Fruit fly (Drosophila melanogaster): ENCODE data around the gene CG13599.

CG13599 gene

DNA sequence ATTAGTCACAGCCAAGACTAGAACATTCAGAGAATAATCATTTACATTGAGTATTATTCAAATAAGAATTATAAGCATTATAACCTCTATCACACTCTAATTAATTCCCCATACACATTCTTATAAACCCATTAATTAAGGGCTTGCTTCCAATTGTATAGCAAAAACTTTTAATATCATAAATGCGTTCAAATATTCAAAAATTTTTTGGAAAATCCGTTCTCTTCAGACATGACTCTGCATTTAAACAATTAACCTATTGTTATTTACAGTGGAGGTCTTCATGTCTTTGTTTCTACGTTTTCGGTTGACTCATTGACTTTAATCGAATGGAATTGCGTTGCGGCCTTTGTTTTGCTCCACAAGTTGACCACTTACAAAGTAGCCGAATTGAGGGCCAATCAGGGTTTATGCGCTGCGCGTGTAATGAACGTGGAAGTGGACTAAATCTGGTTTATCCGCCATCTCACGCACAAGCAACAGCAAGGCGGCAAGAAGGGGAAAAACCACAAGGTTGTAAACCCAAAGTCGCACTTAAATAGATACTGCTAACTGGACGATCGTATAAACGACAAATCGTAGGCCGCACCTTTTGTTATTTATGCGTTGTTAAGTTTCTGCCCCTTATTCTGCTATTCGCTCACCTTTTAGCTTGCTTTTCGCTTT is 10.4 kb upstream of the CG13599 start (continued):
- TF ChIP-seq h (optimal IDR thresholded peaks at IDR 0.05) (no peak), fd3F (GFP tag; optimal IDR thresholded peaks at IDR 0.05) (peak; percentile 57), Trl (optimal IDR thresholded peaks at IDR 0.05) (no peak), Trl (GFP tag; optimal IDR thresholded peaks at IDR 0.05) (peak; percentile 14), Xbp1 (GFP tag; optimal IDR thresholded peaks at IDR 0.05) (peak; percentile 16), Eip74EF (GFP tag; optimal IDR thresholded peaks at IDR 0.05) (peak in 1 of 2 experiments; percentile 65), CG4707 (GFP tag; optimal IDR thresholded peaks at IDR 0.05) (no peak), CG15011 (GFP tag; optimal IDR thresholded peaks at IDR 0.05) (no peak), slou (GFP tag; optimal IDR thresholded peaks at IDR 0.05) (no peak), chif (GFP tag; optimal IDR thresholded peaks at IDR 0.05) (no peak), cad (GFP tag; optimal IDR thresholded peaks at IDR 0.05) (no peak), zen (tag; optimal IDR thresholded peaks at IDR 0.05) (no peak), CG15601 (tag; optimal IDR thresholded peaks at IDR 0.05) (no peak), corto (GFP tag; optimal IDR thresholded peaks at IDR 0.05) (no peak), Rfx (GFP tag; IDR thresholded peaks at IDR 0.05) (peak; percentile 90), Ravus (GFP tag; IDR thresholded peaks at IDR 0.05) (no peak), Max (GFP tag; optimal IDR thresholded peaks at IDR 0.05) (no peak), p53 (GFP tag; optimal IDR thresholded peaks at IDR 0.05) (no peak), Hand (GFP tag; optimal IDR thresholded peaks at IDR 0.05) (peak; percentile 22), HLH4C (GFP tag; IDR thresholded peaks at IDR 0.05; ENCODE audit: partially characterized antibody) (no peak), klu (GFP tag; IDR thresholded peaks at IDR 0.05) (0 out of 2 replicates have a peak, but pooled peaks have one; percentile 22), CG7372 (GFP tag; IDR thresholded peaks at IDR 0.05) (peak; percentile 29; the same call in 1 of the 2 replicates), TFAM (GFP tag; optimal IDR thresholded peaks at IDR 0.05) (no peak), pan (optimal IDR thresholded peaks at IDR 0.05) (no peak), pan (GFP tag; optimal IDR thresholded peaks at IDR 0.05 in 1 of 2, IDR thresholded peaks at IDR 0.05 in 1 of 2) (peak in 1 of 2 experiments; percentile 38), MBD-R2 (GFP tag; IDR thresholded peaks at IDR 0.05) (peak; percentile 57), zfh1 (GFP tag; IDR thresholded peaks at IDR 0.05) (no peak), exex (tag; optimal IDR thresholded peaks at IDR 0.05) (no peak), Lpt (GFP tag; optimal IDR thresholded peaks at IDR 0.05) (no peak), dati (GFP tag; IDR thresholded peaks at IDR 0.05) (no peak), CG9215 (GFP tag; IDR thresholded peaks at IDR 0.05) (peak; percentile 40; the same call in 1 of the 2 replicates), dysf (GFP tag; IDR thresholded peaks at IDR 0.05) (peak; percentile 75), CG7963 (GFP tag; IDR thresholded peaks at IDR 0.05; ENCODE audit: partially characterized antibody) (no peak), Sry-β (GFP tag; optimal IDR thresholded peaks at IDR 0.05) (no peak), so (GFP tag; IDR thresholded peaks at IDR 0.05) (peak; percentile 80), en (GFP tag; optimal IDR thresholded peaks at IDR 0.05) (no peak), tll (GFP tag; optimal IDR thresholded peaks at IDR 0.05) (no peak), CG3838 (GFP tag; optimal IDR thresholded peaks at IDR 0.05) (no peak), tio (GFP tag; optimal IDR thresholded peaks at IDR 0.05) (no peak), PHDP (tag; optimal IDR thresholded peaks at IDR 0.05) (peak; percentile 55), sim (GFP tag; IDR thresholded peaks at IDR 0.05) (no peak; the same call in 1 of the 2 replicates), Dek (tag; optimal IDR thresholded peaks at IDR 0.05) (peak; percentile 11), CG6254 (GFP tag; optimal IDR thresholded peaks at IDR 0.05) (no peak), NFAT (GFP tag; IDR thresholded peaks at IDR 0.05) (peak; percentile 79), Neu2 (GFP tag; optimal IDR thresholded peaks at IDR 0.05; ENCODE audit: borderline replicate concordance) (no peak), Fer2 (tag; optimal IDR thresholded peaks at IDR 0.05) (peak; percentile 55), Blimp-1 (GFP tag; optimal IDR thresholded peaks at IDR 0.05) (no peak), Oaz (GFP tag; IDR thresholded peaks at IDR 0.05) (no peak), Myb (GFP tag; optimal IDR thresholded peaks at IDR 0.05) (peak; percentile 22), tna (GFP tag; IDR thresholded peaks at IDR 0.05; ENCODE audit: partially characterized antibody) (no peak)
